Worm (Caenorhabditis elegans) whole organism, late embryonic: ENCODE measurements around the gene sax-7.

Source experiments
- ceh-24 ChIP-seq: sonication (generic microtip); optimal IDR thresholded peaks from 2 replicates; lab custom pipeline; 2016; ENCODE audit warnings: mild to moderate bottlenecking, missing genetic modification characterization, missing compliant biosample characterization
- ceh-31 ChIP-seq: sonication (generic microtip); optimal IDR thresholded peaks from 2 replicates; lab custom pipeline; 2016; ENCODE audit warnings: missing genetic modification characterization, missing compliant biosample characterization
- fkh-10 ChIP-seq: fragments of 150-350 bp; optimal IDR thresholded peaks from 2 replicates; lab custom pipeline; 2014; ENCODE audit warnings: missing biosample characterization, missing genetic modification reagents, missing genetic modification characterization
- lim-6 ChIP-seq: sonication (generic microtip); optimal IDR thresholded peaks from 2 replicates; lab custom pipeline; 2016; ENCODE audit warnings: missing genetic modification characterization, missing compliant biosample characterization
- lin-11 ChIP-seq: fragments of 200-800 bp; sonication (Bioruptor generic); optimal IDR thresholded peaks from 2 replicates; lab custom pipeline; 2018; ENCODE audit warnings: mild to moderate bottlenecking, missing genetic modification characterization, missing compliant biosample characterization
- mec-3 ChIP-seq: sonication (generic microtip); optimal IDR thresholded peaks from 2 replicates; lab custom pipeline; 2016; ENCODE audit warnings: borderline replicate concordance, missing genetic modification characterization, missing compliant biosample characterization
- pha-2 ChIP-seq: sonication (generic microtip); optimal IDR thresholded peaks from 2 replicates; lab custom pipeline; 2017; ENCODE audit warnings: mild to moderate bottlenecking, missing genetic modification characterization, missing compliant biosample characterization
- pqm-1 ChIP-seq: sonication (generic microtip); optimal IDR thresholded peaks from 2 replicates; lab custom pipeline; 2016; ENCODE audit warnings: missing genetic modification characterization, missing compliant biosample characterization

- TF ChIP-seq mec-3 (tag; lab: Kevin White, UChicago) = no peak
- TF ChIP-seq fkh-10 (GFP tag; lab: Kevin White, UChicago) = no peak
- peak; percentile 76 for TF ChIP-seq ceh-31 (tag; lab: Kevin White, UChicago)
- no peak for TF ChIP-seq pqm-1 (tag; lab: Kevin White, UChicago)
- no peak for TF ChIP-seq lim-6 (tag; lab: Kevin White, UChicago)
- no peak for TF ChIP-seq lin-11 (tag; lab: Kevin White, UChicago)
- TF ChIP-seq pha-2 (tag; lab: Kevin White, UChicago) = no peak
- TF ChIP-seq ceh-24 = no peak
Measured at ce11 chrIV:8066598-8066997, 4.1 kb downstream of the sax-7 start.
